Worm (Caenorhabditis elegans) whole organism, L1 larva: Measurements from ENCODE around the gene jnk-1.

ENCODE experiments used
- C04F5.9 ChIP-seq: sonication (generic microtip); optimal IDR thresholded peaks from 2 replicates; lab custom pipeline; 2016; ENCODE audit warnings: missing genetic modification characterization, missing compliant biosample characterization
- C16A3.4 ChIP-seq: fragments of 150-350 bp; optimal IDR thresholded peaks from 2 replicates; lab custom pipeline; 2014; ENCODE audit warnings: missing biosample characterization, missing genetic modification characterization
- Y116A8C.19 ChIP-seq: sonication (generic microtip); optimal IDR thresholded peaks from 2 replicates; lab custom pipeline; 2016; ENCODE audit warnings: missing compliant biosample characterization, missing genetic modification characterization, borderline replicate concordance
- alr-1 ChIP-seq: fragments of 200-800 bp; sonication (Bioruptor generic); optimal IDR thresholded peaks from 2 replicates; lab custom pipeline; 2018; ENCODE audit warnings: borderline replicate concordance, mild to moderate bottlenecking, missing genetic modification characterization, missing compliant biosample characterization
- aly-2 ChIP-seq: fragments of 150-350 bp; optimal IDR thresholded peaks from 2 replicates; lab custom pipeline; 2014; ENCODE audit warnings: missing biosample characterization, missing genetic modification characterization
- ama-1 ChIP-seq: fragments of 150-350 bp; optimal IDR thresholded peaks from 2 replicates; lab custom pipeline; 2014
- ceh-8 ChIP-seq: fragments of 200-800 bp; sonication (Bioruptor generic); optimal IDR thresholded peaks from 2 replicates; lab custom pipeline; 2018; ENCODE audit warnings: mild to moderate bottlenecking, missing genetic modification characterization, moderate library complexity, missing compliant biosample characterization
- ces-1 ChIP-seq: fragments of 150-350 bp; optimal IDR thresholded peaks from 2 replicates; lab custom pipeline; 2014; ENCODE audit warnings: missing biosample characterization, missing genetic modification reagents, missing genetic modification characterization
- egl-27 ChIP-seq, 2 experiments: fragments of 150-350 bp in 1 of 2; sonication (generic microtip); optimal IDR thresholded peaks; 3 replicates each; lab custom pipeline; 2017 to 2018; ENCODE audit warnings: missing biosample characterization in 2 of 2, missing genetic modification characterization in 2 of 2, missing genetic modification reagents in 2 of 2
- elt-2 ChIP-seq: sonication (generic microtip); optimal IDR thresholded peaks from 2 replicates; lab custom pipeline; 2016; ENCODE audit warnings: missing genetic modification characterization, mild to moderate bottlenecking, inconsistent platforms, missing compliant biosample characterization, missing genetic modification reagents
- elt-3 ChIP-seq, 6 experiments: fragments of 150-350 bp in 1 of 6; sonication (generic microtip); optimal IDR thresholded peaks; 2 replicates each; lab custom pipeline; 2017 to 2018; ENCODE audit warnings: missing biosample characterization in 6 of 6, missing genetic modification characterization in 6 of 6, inconsistent platforms in 1 of 6
- fkh-8 ChIP-seq: sonication (generic microtip); optimal IDR thresholded peaks from 2 replicates; lab custom pipeline; 2016; ENCODE audit warnings: mild to moderate bottlenecking, missing genetic modification characterization, missing compliant biosample characterization
- grh-1 ChIP-seq: fragments of 200-800 bp; sonication (Bioruptor generic); IDR thresholded peaks from 2 replicates; pipeline ENCODE4 v1.3.6; 2022; ENCODE audit warnings: missing genetic modification reagents, missing genetic modification characterization, missing compliant biosample characterization
- hlh-17 ChIP-seq: fragments of 200-800 bp; sonication (Bioruptor generic); optimal IDR thresholded peaks from 2 replicates; lab custom pipeline; 2018; ENCODE audit warnings: missing genetic modification characterization, mild to moderate bottlenecking, missing compliant biosample characterization, moderate library complexity, borderline replicate concordance
- hpl-2 ChIP-seq: fragments of 150-350 bp; optimal IDR thresholded peaks from 2 replicates; lab custom pipeline; 2014; ENCODE audit warnings: missing biosample characterization, missing genetic modification reagents, missing genetic modification characterization
- isw-1 ChIP-seq: fragments of 200-800 bp; sonication (Bioruptor generic); IDR thresholded peaks from 2 replicates; pipeline ENCODE4 v1.3.6; 2022; ENCODE audit warnings: missing genetic modification characterization, missing compliant biosample characterization
- jun-1 ChIP-seq: fragments of 150-350 bp; optimal IDR thresholded peaks from 2 replicates; lab custom pipeline; 2014; ENCODE audit warnings: missing biosample characterization, missing genetic modification reagents, missing genetic modification characterization
- lin-13 ChIP-seq: fragments of 150-350 bp; optimal IDR thresholded peaks from 2 replicates; lab custom pipeline; 2014; ENCODE audit warnings: missing biosample characterization, missing genetic modification reagents, missing genetic modification characterization
- lin-15B ChIP-seq: fragments of 150-350 bp; sonication (generic microtip); optimal IDR thresholded peaks from 3 replicates; lab custom pipeline; 2014; ENCODE audit warnings: missing biosample characterization, missing genetic modification characterization
- lin-39 ChIP-seq: fragments of 150-350 bp; optimal IDR thresholded peaks from 2 replicates; lab custom pipeline; 2014; ENCODE audit warnings: missing biosample characterization, missing genetic modification reagents, missing genetic modification characterization
- lsy-2 ChIP-seq, 2 experiments: fragments of 150-350 bp; optimal IDR thresholded peaks; 2 replicates each; lab custom pipeline; 2014; ENCODE audit warnings: missing biosample characterization in 2 of 2, missing genetic modification characterization in 2 of 2
- mab-9 ChIP-seq: fragments of 200-800 bp; sonication (Bioruptor generic); IDR thresholded peaks from 2 replicates; pipeline ENCODE4 v1.3.6; 2022; ENCODE audit warnings: missing genetic modification reagents, missing genetic modification characterization, missing compliant biosample characterization
- mdl-1 ChIP-seq, 2 experiments: fragments of 150-350 bp; optimal IDR thresholded peaks; 2 replicates each; lab custom pipeline; 2014 to 2017; ENCODE audit warnings: missing biosample characterization in 2 of 2, missing genetic modification characterization in 2 of 2, inconsistent platforms in 1 of 2
- nhr-19 ChIP-seq: fragments of 200-800 bp; sonication (Bioruptor generic); conservative IDR thresholded peaks from 2 replicates; pipeline ENCODE4 v1.3.6; 2022; ENCODE audit warnings: missing genetic modification characterization, missing compliant biosample characterization
- nhr-20 ChIP-seq: sonication (generic microtip); optimal IDR thresholded peaks from 2 replicates; lab custom pipeline; 2016; ENCODE audit warnings: mild to moderate bottlenecking, missing genetic modification characterization, missing compliant biosample characterization
- nhr-28 ChIP-seq: fragments of 150-350 bp; optimal IDR thresholded peaks from 2 replicates; lab custom pipeline; 2014; ENCODE audit warnings: missing biosample characterization, missing genetic modification characterization
- nhr-47 ChIP-seq: sonication (generic microtip); optimal IDR thresholded peaks from 2 replicates; lab custom pipeline; 2016; ENCODE audit warnings: mild to moderate bottlenecking, missing genetic modification characterization, moderate library complexity, missing compliant biosample characterization
- nhr-77 ChIP-seq: fragments of 150-350 bp; optimal IDR thresholded peaks from 2 replicates; lab custom pipeline; 2014; ENCODE audit warnings: missing biosample characterization, missing genetic modification characterization
- nhr-84 ChIP-seq: sonication (generic microtip); optimal IDR thresholded peaks from 2 replicates; lab custom pipeline; 2017; ENCODE audit warnings: missing biosample characterization, missing genetic modification characterization
- nhr-85 ChIP-seq: sonication (generic microtip); peaks from one replicate; lab custom pipeline; 2016; ENCODE audit warnings: missing genetic modification characterization, inconsistent platforms, missing compliant biosample characterization
- pqm-1 ChIP-seq: sonication (generic microtip); optimal IDR thresholded peaks from 3 replicates; lab custom pipeline; 2017; ENCODE audit warnings: missing biosample characterization, missing genetic modification characterization
- skn-1 ChIP-seq: fragments of 150-350 bp; optimal IDR thresholded peaks from 2 replicates; lab custom pipeline; 2014; ENCODE audit warnings: missing biosample characterization, missing genetic modification characterization
- sptf-1 ChIP-seq: fragments of 150-350 bp; optimal IDR thresholded peaks from 2 replicates; lab custom pipeline; 2014; ENCODE audit warnings: missing biosample characterization, missing genetic modification characterization
- unc-62 ChIP-seq: fragments of 150-350 bp; optimal IDR thresholded peaks from 2 replicates; lab custom pipeline; 2014; ENCODE audit warnings: missing biosample characterization, missing genetic modification reagents, missing genetic modification characterization
- vab-15 ChIP-seq: sonication (generic microtip); optimal IDR thresholded peaks from 2 replicates; lab custom pipeline; 2017; ENCODE audit warnings: missing genotype, mild to moderate bottlenecking, missing genetic modification characterization, missing compliant biosample characterization
- xbp-1 ChIP-seq: sonication (generic microtip); optimal IDR thresholded peaks from 2 replicates; lab custom pipeline; 2016; ENCODE audit warnings: missing genetic modification characterization, missing compliant biosample characterization
- zag-1 ChIP-seq: fragments of 150-350 bp; optimal IDR thresholded peaks from 2 replicates; lab custom pipeline; 2014; ENCODE audit warnings: missing biosample characterization, missing genetic modification characterization
- zip-4 ChIP-seq: fragments of 200-800 bp; sonication (Bioruptor generic); optimal IDR thresholded peaks from 2 replicates; lab custom pipeline; 2018; ENCODE audit warnings: mild to moderate bottlenecking, missing genetic modification characterization, moderate library complexity, missing compliant biosample characterization

jnk-1 gene

ce11 chrIV:6997918-6998317 lies 40.5 kb downstream of the jnk-1 start:
- no peak for TF ChIP-seq mdl-1 (tag; optimal IDR thresholded peaks at IDR 0.05; lab: Kevin White, UChicago)
- TF ChIP-seq jun-1 (tag; lab: Kevin White, UChicago) = no peak

ce11 chrIV:6999206-6999605 lies 41.8 kb downstream of the jnk-1 start, which contains the start of gene C25A8.5:
Gene C25A8.5 (plus strand): TSS chrIV:6999506.
- TF ChIP-seq isw-1 (no peak), grh-1 (GFP tag; lab: Robert Waterston, UW) (no peak), pqm-1 (tag; lab: Kevin White, UChicago) (no peak), vab-15 (no peak), lsy-2 (tag; optimal IDR thresholded peaks at IDR 0.05; lab: Kevin White, UChicago) (no peak), lin-13 (GFP tag; lab: Kevin White, UChicago) (no peak), lin-15B (tag; lab: Kevin White, UChicago) (no peak), ceh-8 (GFP tag; lab: Kevin White, UChicago) (no peak), nhr-19 (no peak), nhr-47 (tag; lab: Kevin White, UChicago) (no peak), ama-1 (lab: Kevin White, UChicago) (no peak), lin-39 (tag; lab: Kevin White, UChicago) (no peak), unc-62 (GFP tag; lab: Kevin White, UChicago) (no peak)

DNA sequence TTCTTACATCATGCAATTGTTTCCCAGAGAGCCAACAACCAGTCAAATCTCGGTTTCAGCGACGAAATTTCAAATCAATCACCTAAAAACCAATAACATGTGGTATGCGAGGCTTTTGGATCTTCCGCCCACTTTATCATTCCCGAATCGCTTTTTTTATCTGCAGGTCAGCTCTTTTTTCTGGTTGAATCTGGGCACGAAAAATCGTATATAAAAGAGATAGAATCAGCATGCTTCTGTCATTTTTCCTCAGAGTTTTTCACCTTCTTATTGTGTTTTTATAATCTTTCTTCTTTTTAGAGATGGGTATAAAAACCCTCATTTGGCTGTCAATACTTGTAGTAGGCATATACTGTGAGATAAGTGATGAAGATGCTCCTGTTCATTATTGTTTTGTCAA lies 45.9 kb downstream of the jnk-1 start, which contains the start of gene cht-3:
Gene cht-3, plus strand, starts transcription at position 301 of the 400 bp plus-strand sequence.
- TF ChIP-seq nhr-20 = no peak
- no peak for TF ChIP-seq xbp-1
- no peak for TF ChIP-seq egl-27 (tag; optimal IDR thresholded peaks at IDR 0.05; lab: Kevin White, UChicago)
- no peak for TF ChIP-seq nhr-77 (tag; lab: Kevin White, UChicago)
- no peak for TF ChIP-seq vab-15
- TF ChIP-seq mab-9 (GFP tag; lab: Robert Waterston, UW) = no peak
- TF ChIP-seq alr-1 (tag; lab: Kevin White, UChicago) = no peak
- TF ChIP-seq ceh-8 (GFP tag; lab: Kevin White, UChicago) = no peak
- TF ChIP-seq nhr-85 (tag; lab: Kevin White, UChicago) = no peak
- no peak for TF ChIP-seq Y116A8C.19 (tag; lab: Kevin White, UChicago)
- TF ChIP-seq aly-2 (tag; lab: Kevin White, UChicago) = no peak
- TF ChIP-seq zip-4 (GFP tag; lab: Kevin White, UChicago) = no peak
- no peak for TF ChIP-seq fkh-8 (tag; lab: Kevin White, UChicago)
- no peak for TF ChIP-seq nhr-28
- TF ChIP-seq elt-2 (tag; lab: Kevin White, UChicago) = no peak
- TF ChIP-seq C04F5.9 = no peak
- TF ChIP-seq C16A3.4 (tag; lab: Kevin White, UChicago) = no peak
- no peak for TF ChIP-seq nhr-19
- no peak for TF ChIP-seq nhr-84
- TF ChIP-seq sptf-1 (tag; lab: Kevin White, UChicago) = no peak

- TF ChIP-seq fkh-8 (tag; lab: Kevin White, UChicago) = no peak
- no peak for TF ChIP-seq sptf-1 (tag; lab: Kevin White, UChicago)
- no peak for TF ChIP-seq lsy-2 (tag; optimal IDR thresholded peaks at IDR 0.05; lab: Kevin White, UChicago)
- TF ChIP-seq egl-27 (tag; optimal IDR thresholded peaks at IDR 0.05; lab: Kevin White, UChicago) = no peak
- no peak for TF ChIP-seq elt-2 (tag; lab: Kevin White, UChicago)
- TF ChIP-seq xbp-1 = no peak
- no peak for TF ChIP-seq alr-1 (tag; lab: Kevin White, UChicago)
- no peak for TF ChIP-seq hpl-2 (GFP tag; lab: Kevin White, UChicago)
- no peak for TF ChIP-seq ces-1 (GFP tag; lab: Kevin White, UChicago)
- TF ChIP-seq hlh-17 = no peak
- no peak for TF ChIP-seq zag-1 (tag; lab: Kevin White, UChicago)
- no peak for TF ChIP-seq nhr-84
- no peak for TF ChIP-seq skn-1 (tag; lab: Kevin White, UChicago)
- no peak for TF ChIP-seq pqm-1 (tag; lab: Kevin White, UChicago)
- TF ChIP-seq elt-3 (tag; optimal IDR thresholded peaks at IDR 0.05; lab: Kevin White, UChicago) = no peak
Observed at ce11 chrIV:7009531-7009930, 52.1 kb downstream of the jnk-1 start, which contains the start of gene C25A8.2. Gene C25A8.2 (plus strand): TSS chrIV:7009831.
